Worm (Caenorhabditis elegans): ENCODE results near the gene sre-10.

sre-10 gene

DNA sequence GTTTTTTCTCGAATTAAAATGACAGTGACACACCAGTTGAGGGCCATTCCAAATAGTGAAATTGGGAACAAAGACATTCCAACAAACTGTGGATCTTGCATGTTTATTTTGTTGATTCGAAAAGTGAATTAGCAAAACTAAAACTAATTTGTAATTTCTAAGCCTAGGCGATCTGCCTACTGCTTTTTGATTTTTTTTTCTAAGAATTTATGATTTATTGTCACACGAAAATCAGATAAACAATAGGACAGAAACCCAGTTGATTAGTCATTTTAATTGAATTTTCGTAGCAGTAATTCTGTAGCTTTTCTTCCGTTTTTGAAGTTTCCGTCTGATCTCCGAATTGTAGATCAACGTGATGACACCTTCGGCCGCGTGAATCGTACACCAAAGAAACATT, 13.6 kb upstream of the sre-10 start, which contains the start of gene srx-33:
Gene srx-33, minus strand, starts transcription at position 101 of the 400 bp plus-strand sequence.
- TF ChIP-seq tra-4 (tag; optimal IDR thresholded peaks at IDR 0.05): no peak
- TF ChIP-seq F13C5.2 (tag; optimal IDR thresholded peaks at IDR 0.05): no peak
- TF ChIP-seq aly-1 (tag; optimal IDR thresholded peaks at IDR 0.05): no peak
- TF ChIP-seq hnd-1 (tag; optimal IDR thresholded peaks at IDR 0.05): no peak
- no peak for TF ChIP-seq ceh-13 (GFP tag; optimal IDR thresholded peaks at IDR 0.05)
- TF ChIP-seq tbx-37 (GFP tag; conservative IDR thresholded peaks at IDR 0.05): no peak
- no peak for TF ChIP-seq tbx-11 (GFP tag; IDR thresholded peaks at IDR 0.05)
- no peak for TF ChIP-seq pes-1 (GFP tag; IDR thresholded peaks at IDR 0.05)
- no peak for TF ChIP-seq sea-1 (GFP tag; conservative IDR thresholded peaks at IDR 0.05)
- no peak for TF ChIP-seq ama-1 (optimal IDR thresholded peaks at IDR 0.05)
- no peak for TF ChIP-seq flt-1 (GFP tag; IDR thresholded peaks at IDR 0.05)
- no peak for TF ChIP-seq scrt-1 (GFP tag; IDR thresholded peaks at IDR 0.05)
- TF ChIP-seq hmg-4 (GFP tag; optimal IDR thresholded peaks at IDR 0.05): no peak
- no peak for TF ChIP-seq hmbx-1 (tag; optimal IDR thresholded peaks at IDR 0.05)
- TF ChIP-seq B0310.2 (tag; optimal IDR thresholded peaks at IDR 0.05): no peak
- TF ChIP-seq ceh-36 (tag; optimal IDR thresholded peaks at IDR 0.05): no peak
- TF ChIP-seq ets-7 (tag; optimal IDR thresholded peaks at IDR 0.05): no peak

DNA sequence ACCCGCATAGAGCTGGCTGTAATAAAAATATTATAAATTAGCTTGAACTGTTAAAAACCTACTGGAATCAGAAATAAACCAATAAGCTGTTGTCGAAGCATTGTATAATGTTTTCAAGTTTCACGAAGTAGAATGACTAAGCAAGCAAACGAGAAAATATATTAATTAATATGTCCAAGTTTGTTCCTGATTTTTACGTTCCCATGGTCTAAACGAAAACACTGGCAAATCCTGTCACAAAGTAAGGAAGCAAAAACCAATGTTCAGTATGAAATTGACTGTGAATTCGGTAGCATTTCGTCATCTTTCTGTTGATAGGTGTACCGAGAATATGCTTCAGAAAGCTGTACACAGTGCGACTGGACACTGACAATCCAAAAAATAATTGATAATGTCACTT, 12.2 kb upstream of the sre-10 start, which contains the start of gene srx-34:
Gene srx-34, minus strand, starts transcription at position 101 of the 400 bp plus-strand sequence.
- TF ChIP-seq ceh-36 (tag; optimal IDR thresholded peaks at IDR 0.05): no peak
- no peak for TF ChIP-seq B0310.2 (tag; optimal IDR thresholded peaks at IDR 0.05)
- no peak for TF ChIP-seq sea-1 (GFP tag; conservative IDR thresholded peaks at IDR 0.05)
- no peak for TF ChIP-seq scrt-1 (GFP tag; IDR thresholded peaks at IDR 0.05)
- TF ChIP-seq hnd-1 (tag; optimal IDR thresholded peaks at IDR 0.05): no peak
- no peak for TF ChIP-seq tbx-37 (GFP tag; conservative IDR thresholded peaks at IDR 0.05)
- TF ChIP-seq flt-1 (GFP tag; IDR thresholded peaks at IDR 0.05): no peak
- TF ChIP-seq ets-7 (tag; optimal IDR thresholded peaks at IDR 0.05): no peak
- TF ChIP-seq hmg-4 (GFP tag; optimal IDR thresholded peaks at IDR 0.05): no peak
- TF ChIP-seq ama-1 (optimal IDR thresholded peaks at IDR 0.05): no peak
- TF ChIP-seq F13C5.2 (tag; optimal IDR thresholded peaks at IDR 0.05): no peak

DNA sequence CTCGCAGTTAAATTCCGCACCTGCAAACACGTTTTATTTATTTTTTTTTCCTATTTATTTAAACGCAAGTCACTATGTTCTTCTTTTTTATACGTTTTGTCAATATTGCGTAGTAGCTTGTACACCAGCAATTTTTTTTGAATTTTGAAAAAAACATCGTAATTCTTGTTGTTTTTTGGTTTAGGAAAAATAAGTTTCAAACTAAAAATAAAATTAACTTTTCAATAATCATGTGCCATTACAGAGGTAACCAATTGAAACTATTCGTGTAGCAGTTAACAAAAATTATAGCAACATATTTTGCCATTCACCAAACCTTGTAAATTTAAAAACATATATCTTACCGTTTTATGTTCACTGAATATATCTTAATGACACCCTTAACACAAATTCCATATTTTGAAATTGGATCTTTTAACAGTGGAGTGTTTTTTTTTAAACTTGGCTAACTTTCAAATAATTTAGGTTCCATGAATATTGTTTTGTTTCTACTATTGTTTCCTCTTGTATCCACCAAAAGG, 9.1 kb upstream of the sre-10 start, which contains the start of gene lmd-5:
Gene lmd-5, plus strand, starts transcription at position 471 of the 521 bp plus-strand sequence.
- no peak for TF ChIP-seq flt-1 (GFP tag; IDR thresholded peaks at IDR 0.05)
- no peak for TF ChIP-seq F13C5.2 (tag; optimal IDR thresholded peaks at IDR 0.05)
- no peak for TF ChIP-seq ets-7 (tag; optimal IDR thresholded peaks at IDR 0.05)
- TF ChIP-seq ama-1 (optimal IDR thresholded peaks at IDR 0.05): no peak
- no peak for TF ChIP-seq scrt-1 (GFP tag; IDR thresholded peaks at IDR 0.05)
- no peak for TF ChIP-seq ceh-36 (tag; optimal IDR thresholded peaks at IDR 0.05)
- no peak for TF ChIP-seq hmg-4 (GFP tag; optimal IDR thresholded peaks at IDR 0.05)
- TF ChIP-seq tbx-11 (GFP tag; IDR thresholded peaks at IDR 0.05): no peak
- no peak for TF ChIP-seq hnd-1 (tag; optimal IDR thresholded peaks at IDR 0.05)
- TF ChIP-seq pes-1 (GFP tag; IDR thresholded peaks at IDR 0.05): no peak
- no peak for TF ChIP-seq ceh-13 (GFP tag; optimal IDR thresholded peaks at IDR 0.05)
- no peak for TF ChIP-seq tbx-37 (GFP tag; conservative IDR thresholded peaks at IDR 0.05)
- TF ChIP-seq sea-1 (GFP tag; conservative IDR thresholded peaks at IDR 0.05): no peak
- TF ChIP-seq hmbx-1 (tag; optimal IDR thresholded peaks at IDR 0.05): no peak
- no peak for TF ChIP-seq B0310.2 (tag; optimal IDR thresholded peaks at IDR 0.05)
- no peak for TF ChIP-seq aly-1 (tag; optimal IDR thresholded peaks at IDR 0.05)
- TF ChIP-seq tra-4 (tag; optimal IDR thresholded peaks at IDR 0.05): no peak

DNA sequence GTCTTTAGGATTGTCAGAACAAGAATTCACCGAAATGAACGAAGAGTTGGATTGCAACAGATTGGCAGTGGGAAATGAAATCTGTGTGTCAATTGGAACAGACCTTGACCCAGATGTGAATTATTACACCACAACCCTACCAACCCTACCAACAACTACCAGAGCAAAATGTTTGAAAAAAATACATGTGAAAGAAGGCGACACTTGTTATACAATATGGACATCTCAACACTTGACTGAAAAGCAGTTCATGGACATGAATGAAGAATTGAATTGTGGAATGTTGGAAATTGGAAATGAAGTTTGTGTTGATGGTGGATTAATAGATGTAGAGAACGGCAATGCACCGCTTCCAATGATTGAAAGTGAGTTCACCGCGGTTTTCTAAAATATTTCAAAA, 8.4 kb upstream of the sre-10 start:
- TF ChIP-seq hmbx-1 (tag; optimal IDR thresholded peaks at IDR 0.05): no peak
- TF ChIP-seq ceh-36 (tag; optimal IDR thresholded peaks at IDR 0.05): no peak
- TF ChIP-seq F13C5.2 (tag; optimal IDR thresholded peaks at IDR 0.05): no peak
- TF ChIP-seq tbx-11 (GFP tag; IDR thresholded peaks at IDR 0.05): no peak
- TF ChIP-seq B0310.2 (tag; optimal IDR thresholded peaks at IDR 0.05): no peak
- no peak for TF ChIP-seq hmg-4 (GFP tag; optimal IDR thresholded peaks at IDR 0.05)
- TF ChIP-seq sea-1 (GFP tag; conservative IDR thresholded peaks at IDR 0.05): no peak

DNA sequence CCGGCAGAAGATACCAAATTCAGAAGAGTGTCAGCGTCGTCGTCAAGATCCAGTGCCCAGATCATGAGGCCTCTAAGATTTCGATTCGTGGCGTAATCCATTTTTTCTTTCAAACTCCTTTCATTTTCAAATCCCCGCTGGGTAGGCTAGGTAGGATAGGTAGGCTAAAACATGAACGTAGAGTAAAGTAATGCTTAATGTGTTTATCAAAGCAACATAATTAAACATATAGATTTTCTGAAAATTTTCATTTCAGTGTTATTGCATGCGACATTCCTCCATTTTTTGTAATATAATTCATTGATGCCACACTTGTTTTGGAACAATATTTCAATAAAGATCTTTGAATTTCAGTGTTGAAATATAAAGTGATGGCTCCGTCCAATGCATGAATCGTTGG, 2.9 kb upstream of the sre-10 start, which contains the start of gene T01C4.8:
Gene T01C4.8, minus strand, starts transcription at position 101 of the 400 bp plus-strand sequence.
- TF ChIP-seq aly-1 (tag; optimal IDR thresholded peaks at IDR 0.05) (no peak), ets-7 (tag; optimal IDR thresholded peaks at IDR 0.05) (no peak), B0310.2 (tag; optimal IDR thresholded peaks at IDR 0.05) (no peak), F13C5.2 (tag; optimal IDR thresholded peaks at IDR 0.05) (no peak)

DNA sequence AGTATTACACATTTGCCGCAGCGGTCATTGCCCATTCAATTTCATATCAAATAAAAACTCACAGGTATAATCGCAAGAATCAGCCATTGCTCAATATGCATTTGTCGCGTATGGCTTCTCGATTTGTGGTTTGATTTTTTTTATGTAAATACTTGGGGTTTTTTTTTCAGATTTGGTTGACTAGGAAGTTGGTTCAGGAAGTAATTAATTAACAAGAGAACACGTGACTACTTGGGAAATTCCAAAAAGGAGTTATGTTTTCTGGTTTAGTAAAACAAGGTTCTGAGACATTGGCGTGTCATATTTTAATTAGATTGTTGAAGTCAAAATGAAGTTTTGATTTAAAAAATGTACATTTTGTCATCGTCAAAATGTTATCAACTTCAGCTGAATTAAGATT, 1.4 kb upstream of the sre-10 start, which contains the start of gene srx-36:
Gene srx-36, minus strand, starts transcription at position 101 of the 400 bp plus-strand sequence.
- TF ChIP-seq ceh-13 (GFP tag; optimal IDR thresholded peaks at IDR 0.05) (no peak), tbx-11 (GFP tag; IDR thresholded peaks at IDR 0.05) (no peak), hmg-4 (GFP tag; optimal IDR thresholded peaks at IDR 0.05) (no peak), ets-7 (tag; optimal IDR thresholded peaks at IDR 0.05) (no peak), hnd-1 (tag; optimal IDR thresholded peaks at IDR 0.05) (no peak), scrt-1 (GFP tag; IDR thresholded peaks at IDR 0.05) (no peak), sea-1 (GFP tag; conservative IDR thresholded peaks at IDR 0.05) (no peak), F13C5.2 (tag; optimal IDR thresholded peaks at IDR 0.05) (no peak), tbx-37 (GFP tag; conservative IDR thresholded peaks at IDR 0.05) (no peak)

DNA sequence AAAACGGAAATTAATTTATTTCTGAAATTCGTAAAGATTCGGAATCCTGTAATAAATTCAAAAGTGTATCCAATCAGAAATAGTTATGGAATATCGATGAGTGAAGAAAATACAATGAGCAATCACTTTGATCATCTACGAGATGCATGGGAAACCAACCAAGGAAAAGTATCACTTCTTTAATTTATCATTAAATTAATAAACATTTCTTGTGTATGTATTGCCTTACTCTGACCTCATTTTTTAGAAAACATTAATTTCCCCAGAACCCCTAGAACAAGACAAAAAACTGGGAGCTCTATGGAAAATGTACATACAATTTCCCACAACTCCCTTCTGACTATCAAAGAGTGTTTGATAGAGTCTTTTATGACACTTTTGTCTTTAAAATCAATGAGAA, 1.6 kb downstream of the sre-10 start, which contains the start of gene F10D2.16:
Gene F10D2.16, plus strand, starts transcription at position 301 of the 400 bp plus-strand sequence.
- no peak for TF ChIP-seq ama-1 (optimal IDR thresholded peaks at IDR 0.05)
- no peak for TF ChIP-seq ceh-36 (tag; optimal IDR thresholded peaks at IDR 0.05)
- no peak for TF ChIP-seq hmg-4 (GFP tag; optimal IDR thresholded peaks at IDR 0.05)
- no peak for TF ChIP-seq pes-1 (GFP tag; IDR thresholded peaks at IDR 0.05)
- no peak for TF ChIP-seq scrt-1 (GFP tag; IDR thresholded peaks at IDR 0.05)
- TF ChIP-seq ceh-13 (GFP tag; optimal IDR thresholded peaks at IDR 0.05): no peak
- TF ChIP-seq tra-4 (tag; optimal IDR thresholded peaks at IDR 0.05): no peak
- no peak for TF ChIP-seq sea-1 (GFP tag; conservative IDR thresholded peaks at IDR 0.05)
- TF ChIP-seq tbx-37 (GFP tag; conservative IDR thresholded peaks at IDR 0.05): no peak
- no peak for TF ChIP-seq B0310.2 (tag; optimal IDR thresholded peaks at IDR 0.05)
- TF ChIP-seq tbx-11 (GFP tag; IDR thresholded peaks at IDR 0.05): no peak

All from whole organism, early embryonic.